Worm (Caenorhabditis elegans): ENCODE results near the gene hmgs-1.

hmgs-1 gene

ce11 chrV:5684534-5684933, at the start of gene hmgs-1, which contains the start of gene F25B4.4 (continued):
- peak; percentile 86 for TF ChIP-seq B0019.2 (GFP tag; conservative IDR thresholded peaks at IDR 0.05)
- TF ChIP-seq him-1 (tag; optimal IDR thresholded peaks at IDR 0.05), result peak; percentile 22
- TF ChIP-seq mcd-1 (GFP tag; IDR thresholded peaks at IDR 0.05), result peak; percentile 86
- no peak for TF ChIP-seq ceh-79 (tag; optimal IDR thresholded peaks at IDR 0.05)
- TF ChIP-seq bed-2 (GFP tag; IDR thresholded peaks at IDR 0.05), result no peak
- TF ChIP-seq lin-40 (tag; optimal IDR thresholded peaks at IDR 0.05), result peak; percentile 84
- peak; percentile 65 for TF ChIP-seq lsl-1 (GFP tag; optimal IDR thresholded peaks at IDR 0.05)
- no peak for TF ChIP-seq egl-18 (GFP tag; IDR thresholded peaks at IDR 0.05)
- TF ChIP-seq hrde-1 (tag; optimal IDR thresholded peaks at IDR 0.05; ENCODE audit: borderline replicate concordance), result no peak
- no peak for TF ChIP-seq atf-7 (tag; optimal IDR thresholded peaks at IDR 0.05)
- peak; percentile 8 for TF ChIP-seq madf-10 (tag; optimal IDR thresholded peaks at IDR 0.05)
- TF ChIP-seq D2030.7 (GFP tag; IDR thresholded peaks at IDR 0.05), result peak; percentile 68
- no peak for TF ChIP-seq F37B4.10 (GFP tag; IDR thresholded peaks at IDR 0.05)
- TF ChIP-seq let-526 (GFP tag; IDR thresholded peaks at IDR 0.05), result no peak
- no peak for TF ChIP-seq akir-1 (GFP tag; optimal IDR thresholded peaks at IDR 0.05)
- TF ChIP-seq mes-4 (tag; optimal IDR thresholded peaks at IDR 0.05), result no peak
- peak; percentile 58; the same call in 1 of the 2 replicates for TF ChIP-seq cebp-1 (GFP tag; IDR thresholded peaks at IDR 0.05)
- TF ChIP-seq cebp-1 (tag; optimal IDR thresholded peaks at IDR 0.05), result peak; percentile 84
- peak; percentile 83 for TF ChIP-seq pbrm-1 (GFP tag; IDR thresholded peaks at IDR 0.05)
- TF ChIP-seq nfyb-1 (GFP tag; IDR thresholded peaks at IDR 0.05), result peak; percentile 84
- TF ChIP-seq bed-1 (GFP tag; IDR thresholded peaks at IDR 0.05), result no peak
- no peak for TF ChIP-seq sdz-38 (tag; optimal IDR thresholded peaks at IDR 0.05)
- no peak for TF ChIP-seq C17E4.6 (GFP tag; IDR thresholded peaks at IDR 0.05)
- TF ChIP-seq ama-1 (optimal IDR thresholded peaks at IDR 0.05), result no peak
- TF ChIP-seq ama-1 (GFP tag; optimal IDR thresholded peaks at IDR 0.05), result peak in 1 of 2 experiments; percentile 63
- no peak for TF ChIP-seq hlh-12 (tag; optimal IDR thresholded peaks at IDR 0.05)
- no peak for TF ChIP-seq ceh-58 (GFP tag; IDR thresholded peaks at IDR 0.05)
- TF ChIP-seq F49E8.2 (tag; optimal IDR thresholded peaks at IDR 0.05; ENCODE audit: insufficient read depth), result peak; percentile 57
- TF ChIP-seq zfh-2 (GFP tag; conservative IDR thresholded peaks at IDR 0.05), result no peak
- TF ChIP-seq Y67H2A.10 (GFP tag; conservative IDR thresholded peaks at IDR 0.05), result no peak
- TF ChIP-seq lin-54 (GFP tag; optimal IDR thresholded peaks at IDR 0.05), result peak; percentile 85
- no peak for TF ChIP-seq aptf-3 (GFP tag; IDR thresholded peaks at IDR 0.05)
- no peak; the same call in 1 of the 2 replicates for TF ChIP-seq lir-1 (GFP tag; conservative IDR thresholded peaks at IDR 0.05)
- peak; percentile 50; the same call in 1 of the 2 replicates for TF ChIP-seq C06A6.2 (GFP tag; conservative IDR thresholded peaks at IDR 0.05)
- no peak for TF ChIP-seq hlh-26 (GFP tag; conservative IDR thresholded peaks at IDR 0.05)
- peak; percentile 73 for TF ChIP-seq ceh-27 (GFP tag; optimal IDR thresholded peaks at IDR 0.05)
- TF ChIP-seq ztf-18 (tag; optimal IDR thresholded peaks at IDR 0.05), result peak; percentile 38
- TF ChIP-seq egrh-3 (GFP tag; IDR thresholded peaks at IDR 0.05), result peak; percentile 42
- TF ChIP-seq let-607 (tag; optimal IDR thresholded peaks at IDR 0.05), result peak in 1 of 2 experiments; percentile 10
- peak; percentile 58 for TF ChIP-seq ZK185.1 (tag; optimal IDR thresholded peaks at IDR 0.05; ENCODE audit: poor library complexity, severe bottlenecking)
- TF ChIP-seq ztf-22 (GFP tag; optimal IDR thresholded peaks at IDR 0.05), result no peak
- peak; percentile 37 for TF ChIP-seq xnd-1 (tag; optimal IDR thresholded peaks at IDR 0.05)
- TF ChIP-seq ztf-26 (tag; optimal IDR thresholded peaks at IDR 0.05), result no peak
- TF ChIP-seq tbp1 (GFP tag; optimal IDR thresholded peaks at IDR 0.05), result peak; percentile 66
- no peak for TF ChIP-seq zim-3 (tag; optimal IDR thresholded peaks at IDR 0.05)
- TF ChIP-seq pha-4 (tag; optimal IDR thresholded peaks at IDR 0.05), result peak; percentile 68
- no peak for TF ChIP-seq athp-1 (tag; optimal IDR thresholded peaks at IDR 0.05)
- peak; percentile 98 for TF ChIP-seq F33H1.4 (GFP tag; IDR thresholded peaks at IDR 0.05)
- TF ChIP-seq ztf-28 (GFP tag; IDR thresholded peaks at IDR 0.05), result 0 out of 2 replicates have a peak, but pooled peaks have one; percentile 54
- TF ChIP-seq repo-1 (tag; optimal IDR thresholded peaks at IDR 0.05), result no peak

All from whole organism, young adult.